Fruit fly (Drosophila melanogaster) whole organism, embryonic: ENCODE results near the gene CG14960.

Experiments used
- Adf1 ChIP-seq: fragments of 200-800 bp; sonication (Bioruptor generic); IDR thresholded peaks from 2 replicates; pipeline ENCODE4 v1.3.6; 2022; ENCODE audit warnings: missing biosample characterization, missing genetic modification characterization
- CG10462 ChIP-seq: fragments of 200-800 bp; sonication (Bioruptor generic); optimal IDR thresholded peaks from 2 replicates; lab custom pipeline; 2016; ENCODE audit warnings: missing biosample characterization, missing genetic modification characterization
- CG10543 ChIP-seq: fragments of 200-800 bp; sonication (Bioruptor generic); optimal IDR thresholded peaks from 3 replicates; lab custom pipeline; 2017; ENCODE audit warnings: missing biosample characterization, mild to moderate bottlenecking, missing genetic modification characterization, moderate library complexity
- CG11247 ChIP-seq: fragments of 200-800 bp; sonication (Bioruptor generic); IDR thresholded peaks from 2 replicates; pipeline ENCODE4 v1.3.6; 2022; ENCODE audit warnings: missing biosample characterization, missing genetic modification characterization
- CG12219 ChIP-seq: fragments of 200-800 bp; sonication (Bioruptor generic); optimal IDR thresholded peaks from 3 replicates; lab custom pipeline; 2018; ENCODE audit warnings: missing biosample characterization, mild to moderate bottlenecking, missing genetic modification characterization
- CG12236 ChIP-seq: fragments of 200-800 bp; sonication (Bioruptor generic); optimal IDR thresholded peaks from 2 replicates; lab custom pipeline; 2016; ENCODE audit warnings: missing biosample characterization, missing genetic modification characterization
- CG13424 ChIP-seq: fragments of 200-800 bp; sonication (Bioruptor generic); optimal IDR thresholded peaks from 2 replicates; lab custom pipeline; 2019; ENCODE audit warnings: missing biosample characterization, mild to moderate bottlenecking, missing genetic modification characterization, moderate library complexity
- CG14860 ChIP-seq: fragments of 200-800 bp; sonication (Bioruptor generic); IDR thresholded peaks from 3 replicates; pipeline ENCODE4 v1.3.6; 2022; ENCODE audit warnings: missing biosample characterization, missing genetic modification characterization; ENCODE audit not compliant: partially characterized antibody
- CG15601 ChIP-seq: fragments of 200-800 bp; sonication (Bioruptor generic); optimal IDR thresholded peaks from 3 replicates; lab custom pipeline; 2019; ENCODE audit warnings: missing biosample characterization, mild to moderate bottlenecking, missing genetic modification characterization, moderate library complexity
- CG17829 ChIP-seq: fragments of 200-800 bp; optimal IDR thresholded peaks from 2 replicates; lab custom pipeline; 2019; ENCODE audit warnings: missing biosample characterization, mild to moderate bottlenecking, missing genetic modification characterization, moderate library complexity
- CG18476 ChIP-seq: fragments of 200-800 bp; sonication (Bioruptor generic); optimal IDR thresholded peaks from 2 replicates; lab custom pipeline; 2016; ENCODE audit warnings: missing biosample characterization, mild to moderate bottlenecking, missing genetic modification characterization
- CG2889 ChIP-seq: fragments of 200-800 bp; sonication (Bioruptor generic); IDR thresholded peaks from 3 replicates; pipeline ENCODE4 v1.3.6; 2022; ENCODE audit warnings: missing biosample characterization, missing genetic modification characterization
- CG3847 ChIP-seq: fragments of 200-800 bp; sonication (Bioruptor generic); IDR thresholded peaks from 2 replicates; pipeline ENCODE4 v1.3.6; 2022; ENCODE audit warnings: missing biosample characterization, missing genetic modification characterization
- CG6791 ChIP-seq: fragments of 200-800 bp; sonication (Bioruptor generic); IDR thresholded peaks from 3 replicates; pipeline ENCODE4 v1.3.6; 2022; ENCODE audit warnings: missing biosample characterization, missing genetic modification characterization; ENCODE audit not compliant: partially characterized antibody
- CG7271 ChIP-seq: fragments of 200-800 bp; sonication (Bioruptor generic); optimal IDR thresholded peaks from 2 replicates; lab custom pipeline; 2018; ENCODE audit warnings: missing biosample characterization, mild to moderate bottlenecking, missing genetic modification characterization, moderate library complexity
- CG7745 ChIP-seq: fragments of 200-800 bp; sonication (Bioruptor generic); optimal IDR thresholded peaks from 2 replicates; lab custom pipeline; 2018; ENCODE audit warnings: missing biosample characterization, mild to moderate bottlenecking, missing genetic modification characterization, moderate library complexity
- CG8478 ChIP-seq: fragments of >200 bp; optimal IDR thresholded peaks from 2 replicates; lab custom pipeline; 2018
- CG8924 ChIP-seq: fragments of 200-800 bp; optimal IDR thresholded peaks from 3 replicates; lab custom pipeline; 2019; ENCODE audit warnings: missing biosample characterization, mild to moderate bottlenecking, missing genetic modification characterization, moderate library complexity
- CG9609 ChIP-seq: fragments of 200-800 bp; sonication (Bioruptor generic); optimal IDR thresholded peaks from 3 replicates; lab custom pipeline; 2016; ENCODE audit warnings: missing biosample characterization, missing genetic modification characterization
- D19A ChIP-seq: fragments of 200-800 bp; optimal IDR thresholded peaks from 3 replicates; lab custom pipeline; 2019; ENCODE audit warnings: missing biosample characterization, mild to moderate bottlenecking, missing genetic modification characterization, moderate library complexity
- Dad ChIP-seq: fragments of 200-800 bp; sonication (Bioruptor generic); optimal IDR thresholded peaks from 3 replicates; lab custom pipeline; 2016; ENCODE audit warnings: missing biosample characterization, missing genetic modification characterization
- Gsc ChIP-seq: fragments of 200-800 bp; sonication (Bioruptor generic); IDR thresholded peaks from 2 replicates; pipeline ENCODE4 v1.3.6; 2022; ENCODE audit warnings: missing biosample characterization, missing genetic modification characterization
- HmgD ChIP-seq: fragments of 200-800 bp; sonication (Bioruptor generic); optimal IDR thresholded peaks from 3 replicates; lab custom pipeline; 2016; ENCODE audit warnings: missing biosample characterization, missing genetic modification characterization
- Hmx ChIP-seq: fragments of 200-800 bp; sonication (Bioruptor generic); optimal IDR thresholded peaks from 2 replicates; lab custom pipeline; 2016; ENCODE audit warnings: missing biosample characterization, missing genetic modification characterization
- Hr51 ChIP-seq, 2 experiments: fragments of 200-800 bp; sonication (Bioruptor generic); optimal IDR thresholded peaks; 2 replicates in 1 of 2; 3 replicates in 1 of 2; lab custom pipeline; 2016 to 2018; ENCODE audit warnings: missing biosample characterization in 2 of 2, missing genetic modification characterization in 2 of 2, mild to moderate bottlenecking in 1 of 2, moderate library complexity in 1 of 2
- Hr78 ChIP-seq, 2 experiments: fragments of 200-800 bp in 1 of 2; fragments of >200 bp in 1 of 2; sonication (Bioruptor generic) in 1 of 2; optimal IDR thresholded peaks; 2 replicates each; lab custom pipeline; 2017 to 2019; ENCODE audit warnings: missing biosample characterization in 2 of 2, missing genetic modification characterization in 2 of 2, mild to moderate bottlenecking in 1 of 2, moderate library complexity in 1 of 2
- Myb ChIP-seq: fragments of 200-800 bp; sonication (Bioruptor generic); optimal IDR thresholded peaks from 2 replicates; lab custom pipeline; 2016; ENCODE audit warnings: missing biosample characterization, missing genetic modification characterization
- NC2α ChIP-seq: fragments of 200-800 bp; sonication (Bioruptor generic); optimal IDR thresholded peaks from 2 replicates; lab custom pipeline; 2016; ENCODE audit warnings: missing biosample characterization, missing genetic modification characterization
- NFAT ChIP-seq: fragments of 200-800 bp; sonication (Bioruptor generic); IDR thresholded peaks from 2 replicates; pipeline ENCODE4 v1.3.6; 2022; ENCODE audit warnings: missing biosample characterization, missing genetic modification characterization
- NK7.1 ChIP-seq: fragments of 200-800 bp; sonication (Bioruptor generic); optimal IDR thresholded peaks from 3 replicates; lab custom pipeline; 2016; ENCODE audit warnings: missing biosample characterization, missing genetic modification characterization
- Rfx ChIP-seq: fragments of 200-800 bp; sonication (Bioruptor generic); IDR thresholded peaks from 2 replicates; pipeline ENCODE4 v1.3.6; 2022; ENCODE audit warnings: missing biosample characterization, missing genetic modification characterization
- Sin3A ChIP-seq: fragments of >200 bp; optimal IDR thresholded peaks from 2 replicates; lab custom pipeline; 2018
- Sry-β ChIP-seq: fragments of 200-800 bp; sonication (Bioruptor generic); optimal IDR thresholded peaks from 2 replicates; lab custom pipeline; 2018; ENCODE audit warnings: missing biosample characterization, mild to moderate bottlenecking, missing genetic modification characterization, moderate library complexity
- Stat92E ChIP-seq, 3 experiments: fragments of >200 bp in 2 of 3; fragments of 200-800 bp in 1 of 3; sonication (Bioruptor generic) in 1 of 3; optimal IDR thresholded peaks; 2 replicates each; lab custom pipeline; 2017 to 2019; ENCODE audit warnings: missing biosample characterization in 3 of 3, missing genetic modification characterization in 3 of 3, mild to moderate bottlenecking in 1 of 3, moderate library complexity in 1 of 3
- Trl ChIP-seq, 3 experiments: fragments of >200 bp in 2 of 3; fragments of 200-800 bp in 1 of 3; sonication (Bioruptor generic) in 1 of 3; optimal IDR thresholded peaks; 2 replicates in 1 of 3; 3 replicates in 2 of 3; lab custom pipeline; 2016 to 2017; ENCODE audit warnings: missing biosample characterization in 1 of 3, missing genetic modification characterization in 1 of 3
- dan ChIP-seq: fragments of 200-800 bp; sonication (Bioruptor generic); IDR thresholded peaks from 2 replicates; pipeline ENCODE4 v1.3.6; 2022; ENCODE audit warnings: missing biosample characterization, missing genetic modification characterization
- dm ChIP-seq: fragments of 200-800 bp; sonication (Bioruptor generic); optimal IDR thresholded peaks from 3 replicates; lab custom pipeline; 2016; ENCODE audit warnings: missing biosample characterization, missing genetic modification characterization
- fd3F ChIP-seq: fragments of 200-800 bp; sonication (Bioruptor generic); optimal IDR thresholded peaks from 2 replicates; lab custom pipeline; 2018; ENCODE audit warnings: missing biosample characterization, mild to moderate bottlenecking, missing genetic modification characterization, moderate library complexity
- ftz-f1 ChIP-seq: fragments of 200-800 bp; sonication (Bioruptor generic); optimal IDR thresholded peaks from 2 replicates; lab custom pipeline; 2016; ENCODE audit warnings: missing biosample characterization, missing genetic modification characterization
- gce ChIP-seq: fragments of 200-800 bp; sonication (Bioruptor generic); IDR thresholded peaks from 3 replicates; pipeline ENCODE4 v1.3.6; 2022; ENCODE audit warnings: missing biosample characterization, missing genetic modification characterization
- her ChIP-seq: fragments of 200-800 bp; sonication (Bioruptor generic); optimal IDR thresholded peaks from 2 replicates; lab custom pipeline; 2016; ENCODE audit warnings: missing biosample characterization, missing genetic modification characterization
- oc ChIP-seq: fragments of 200-800 bp; sonication (Bioruptor generic); optimal IDR thresholded peaks from 2 replicates; lab custom pipeline; 2018; ENCODE audit warnings: missing biosample characterization, mild to moderate bottlenecking, missing genetic modification characterization, moderate library complexity
- pnt ChIP-seq: fragments of 200-800 bp; sonication (Bioruptor generic); optimal IDR thresholded peaks from 3 replicates; lab custom pipeline; 2016; ENCODE audit warnings: missing biosample characterization, missing genetic modification characterization
- pzg ChIP-seq: fragments of 200-800 bp; sonication (Bioruptor generic); optimal IDR thresholded peaks from 3 replicates; lab custom pipeline; 2018; ENCODE audit warnings: missing biosample characterization, mild to moderate bottlenecking, missing genetic modification characterization, moderate library complexity
- schlank ChIP-seq: fragments of 200-800 bp; sonication (Bioruptor generic); optimal IDR thresholded peaks from 2 replicates; lab custom pipeline; 2018; ENCODE audit warnings: missing biosample characterization, mild to moderate bottlenecking, missing genetic modification characterization
- shn ChIP-seq: fragments of 200-800 bp; sonication (Bioruptor generic); optimal IDR thresholded peaks from 3 replicates; lab custom pipeline; 2016; ENCODE audit warnings: missing biosample characterization, missing genetic modification characterization
- sisA ChIP-seq: fragments of 200-800 bp; sonication (Bioruptor generic); IDR thresholded peaks from 2 replicates; pipeline ENCODE4 v1.3.6; 2022; ENCODE audit warnings: missing biosample characterization, missing genetic modification characterization
- slou ChIP-seq: fragments of 200-800 bp; sonication (Bioruptor generic); optimal IDR thresholded peaks from 3 replicates; lab custom pipeline; 2016; ENCODE audit warnings: missing biosample characterization, missing genetic modification characterization
- tll ChIP-seq, 2 experiments: fragments of 200-800 bp in 1 of 2; fragments of >200 bp in 1 of 2; sonication (Bioruptor generic) in 1 of 2; optimal IDR thresholded peaks; 2 replicates each; lab custom pipeline; 2017 to 2019; ENCODE audit warnings: missing biosample characterization in 2 of 2, missing genetic modification characterization in 2 of 2, mild to moderate bottlenecking in 1 of 2, moderate library complexity in 1 of 2

The CG14960 gene

dm6 chr3L:3239033-3239752 lies 31.6 kb upstream of the CG14960 start, which contains the start of gene CG17746 (continued):
- TF ChIP-seq Sin3A (lab: Kevin White, UChicago) (peak; percentile 64), sisA (peak; percentile 26; the same call in 1 of the 2 replicates), CG7745 (tag; lab: Kevin White, UChicago) (no peak), pzg (peak; percentile 99), Rfx (GFP tag; lab: Robert Waterston, UW) (peak; percentile 79), HmgD (peak; percentile 53), NFAT (peak; percentile 55; the same call in 1 of the 2 replicates), Adf1 (no peak), CG14860 (GFP tag; lab: Robert Waterston, UW) (peak; percentile 41; the same call in 1 of the 3 replicates), Trl (optimal IDR thresholded peaks at IDR 0.05; lab: Kevin White, UChicago) (peak in 1 of 2 experiments; percentile 10), Trl (GFP tag; optimal IDR thresholded peaks at IDR 0.05; lab: Kevin White, UChicago) (peak; percentile 38), CG3847 (GFP tag; lab: Robert Waterston, UW) (peak; percentile 91), CG8924 (tag; lab: Kevin White, UChicago) (peak; percentile 10), D19A (tag; lab: Kevin White, UChicago) (no peak), Myb (peak; percentile 79), her (GFP tag; lab: Kevin White, UChicago) (peak; percentile 53), CG11247 (no peak), CG17829 (tag; lab: Kevin White, UChicago) (peak; percentile 54), dan (GFP tag; lab: Robert Waterston, UW) (no peak), slou (GFP tag; lab: Kevin White, UChicago) (no peak), CG9609 (GFP tag; lab: Kevin White, UChicago) (no peak), CG7271 (no peak), Hr78 (GFP tag; optimal IDR thresholded peaks at IDR 0.05; lab: Kevin White, UChicago) (peak in 1 of 2 experiments; percentile 66), CG6791 (GFP tag; lab: Robert Waterston, UW) (peak; percentile 67), CG2889 (no peak), dm (GFP tag; lab: Kevin White, UChicago) (peak; percentile 63), oc (tag; lab: Kevin White, UChicago) (no peak), CG10543 (peak; percentile 37), CG15601 (tag; lab: Kevin White, UChicago) (peak; percentile 53), Hr51 (GFP tag; optimal IDR thresholded peaks at IDR 0.05; lab: Kevin White, UChicago) (peak in 1 of 2 experiments; percentile 78), Sry-β (GFP tag; lab: Kevin White, UChicago) (no peak), CG18476 (no peak), CG13424 (tag; lab: Kevin White, UChicago) (no peak), CG12236 (GFP tag; lab: Kevin White, UChicago) (no peak), Stat92E (GFP tag; optimal IDR thresholded peaks at IDR 0.05; lab: Kevin White, UChicago) (peak in 1 of 3 experiments; percentile 38), Dad (GFP tag; lab: Kevin White, UChicago) (peak; percentile 41), pnt (peak; percentile 2), Gsc (GFP tag; lab: Robert Waterston, UW) (no peak), CG12219 (GFP tag; lab: Kevin White, UChicago) (no peak), gce (GFP tag; lab: Robert Waterston, UW) (no peak), schlank (tag; lab: Kevin White, UChicago) (no peak), fd3F (no peak), ftz-f1 (GFP tag; lab: Kevin White, UChicago) (peak; percentile 72), NC2α (GFP tag; lab: Kevin White, UChicago) (no peak), tll (GFP tag; optimal IDR thresholded peaks at IDR 0.05; lab: Kevin White, UChicago) (no peak), CG10462 (GFP tag; lab: Kevin White, UChicago) (no peak), NK7.1 (no peak), Hmx (GFP tag; lab: Kevin White, UChicago) (no peak), CG8478 (lab: Kevin White, UChicago) (no peak), shn (GFP tag; lab: Kevin White, UChicago) (peak; percentile 20)
